Worm (Caenorhabditis elegans) whole organism, L1 larva: ENCODE data around the gene zif-1.

Experiments
- Y116A8C.19 ChIP-seq: sonication (generic microtip); optimal IDR thresholded peaks from 2 replicates; lab custom pipeline; 2016; ENCODE audit warnings: missing compliant biosample characterization, missing genetic modification characterization, borderline replicate concordance
- alr-1 ChIP-seq: fragments of 200-800 bp; sonication (Bioruptor generic); optimal IDR thresholded peaks from 2 replicates; lab custom pipeline; 2018; ENCODE audit warnings: borderline replicate concordance, mild to moderate bottlenecking, missing genetic modification characterization, missing compliant biosample characterization
- blmp-1 ChIP-seq: fragments of 150-350 bp; optimal IDR thresholded peaks from 2 replicates; lab custom pipeline; 2014; ENCODE audit warnings: missing biosample characterization, missing genetic modification characterization
- ceh-8 ChIP-seq: fragments of 200-800 bp; sonication (Bioruptor generic); optimal IDR thresholded peaks from 2 replicates; lab custom pipeline; 2018; ENCODE audit warnings: mild to moderate bottlenecking, missing genetic modification characterization, moderate library complexity, missing compliant biosample characterization
- ceh-82 ChIP-seq, 3 experiments: fragments of 150-350 bp in 1 of 3; sonication (generic microtip) in 2 of 3; optimal IDR thresholded peaks; 2 replicates each; lab custom pipeline; 2014 to 2017; ENCODE audit warnings: missing biosample characterization in 3 of 3, missing genetic modification characterization in 3 of 3
- ceh-88 ChIP-seq: fragments of 200-800 bp; sonication (Bioruptor generic); IDR thresholded peaks from 2 replicates; pipeline ENCODE4 v1.3.6; 2022; ENCODE audit warnings: missing genetic modification characterization, missing compliant biosample characterization
- ceh-90 ChIP-seq: sonication (generic microtip); optimal IDR thresholded peaks from 2 replicates; lab custom pipeline; 2016; ENCODE audit warnings: missing genetic modification characterization, missing compliant biosample characterization
- ces-1 ChIP-seq: fragments of 150-350 bp; optimal IDR thresholded peaks from 2 replicates; lab custom pipeline; 2014; ENCODE audit warnings: missing biosample characterization, missing genetic modification reagents, missing genetic modification characterization
- dpl-1 ChIP-seq, 3 experiments: fragments of 150-350 bp in 2 of 3; sonication (generic microtip) in 1 of 3; optimal IDR thresholded peaks; 2 replicates each; lab custom pipeline; 2014 to 2017; ENCODE audit warnings: missing biosample characterization in 3 of 3, missing genetic modification characterization in 3 of 3, missing genetic modification reagents in 3 of 3
- dsc-1 ChIP-seq: sonication (generic microtip); optimal IDR thresholded peaks from 2 replicates; lab custom pipeline; 2016; ENCODE audit warnings: mild to moderate bottlenecking, missing genetic modification characterization, missing compliant biosample characterization
- efl-1 ChIP-seq, 4 experiments: fragments of 150-350 bp; optimal IDR thresholded peaks in 3 of 4; peaks in 1 of 4; 1 replicate in 1 of 4; 2 replicates in 3 of 4; lab custom pipeline; 2014; ENCODE audit warnings: missing biosample characterization in 2 of 4, missing genetic modification characterization in 2 of 4, missing genetic modification reagents in 2 of 4
- elt-3 ChIP-seq, 6 experiments: fragments of 150-350 bp in 1 of 6; sonication (generic microtip); optimal IDR thresholded peaks; 2 replicates each; lab custom pipeline; 2017 to 2018; ENCODE audit warnings: missing biosample characterization in 6 of 6, missing genetic modification characterization in 6 of 6, inconsistent platforms in 1 of 6
- fkh-10 ChIP-seq: sonication (generic microtip); optimal IDR thresholded peaks from 2 replicates; lab custom pipeline; 2017; ENCODE audit warnings: missing biosample characterization, missing genetic modification reagents, missing genetic modification characterization
- fkh-8 ChIP-seq: sonication (generic microtip); optimal IDR thresholded peaks from 2 replicates; lab custom pipeline; 2016; ENCODE audit warnings: mild to moderate bottlenecking, missing genetic modification characterization, missing compliant biosample characterization
- fos-1 ChIP-seq: fragments of 150-350 bp; optimal IDR thresholded peaks from 2 replicates; lab custom pipeline; 2014; ENCODE audit warnings: missing biosample characterization, missing genetic modification characterization
- grh-1 ChIP-seq: fragments of 200-800 bp; sonication (Bioruptor generic); IDR thresholded peaks from 2 replicates; pipeline ENCODE4 v1.3.6; 2022; ENCODE audit warnings: missing genetic modification reagents, missing genetic modification characterization, missing compliant biosample characterization
- hlh-4 ChIP-seq: sonication (generic microtip); optimal IDR thresholded peaks from 2 replicates; lab custom pipeline; 2016; ENCODE audit warnings: mild to moderate bottlenecking, missing genetic modification characterization, missing compliant biosample characterization
- isw-1 ChIP-seq: fragments of 200-800 bp; sonication (Bioruptor generic); IDR thresholded peaks from 2 replicates; pipeline ENCODE4 v1.3.6; 2022; ENCODE audit warnings: missing genetic modification characterization, missing compliant biosample characterization
- lin-14 ChIP-seq: fragments of 200-800 bp; sonication (Bioruptor generic); optimal IDR thresholded peaks from 2 replicates; lab custom pipeline; 2018; ENCODE audit warnings: mild to moderate bottlenecking, missing genetic modification characterization, moderate library complexity, missing compliant biosample characterization
- lin-15B ChIP-seq: fragments of 150-350 bp; sonication (generic microtip); optimal IDR thresholded peaks from 3 replicates; lab custom pipeline; 2014; ENCODE audit warnings: missing biosample characterization, missing genetic modification characterization
- lsy-2 ChIP-seq, 2 experiments: fragments of 150-350 bp; optimal IDR thresholded peaks; 2 replicates each; lab custom pipeline; 2014; ENCODE audit warnings: missing biosample characterization in 2 of 2, missing genetic modification characterization in 2 of 2
- mep-1 ChIP-seq: fragments of 150-350 bp; optimal IDR thresholded peaks from 2 replicates; lab custom pipeline; 2014; ENCODE audit warnings: missing biosample characterization, missing genetic modification characterization
- nhr-11 ChIP-seq: fragments of 150-350 bp; optimal IDR thresholded peaks from 2 replicates; lab custom pipeline; 2014; ENCODE audit warnings: missing biosample characterization, missing genetic modification characterization
- nhr-12 ChIP-seq: sonication (generic microtip); optimal IDR thresholded peaks from 2 replicates; lab custom pipeline; 2017; ENCODE audit warnings: missing biosample characterization, missing genetic modification characterization
- nhr-71 ChIP-seq: sonication (generic microtip); optimal IDR thresholded peaks from 2 replicates; lab custom pipeline; 2016; ENCODE audit warnings: mild to moderate bottlenecking, missing genetic modification characterization, moderate library complexity, missing compliant biosample characterization
- nhr-76 ChIP-seq: sonication (generic microtip); optimal IDR thresholded peaks from 2 replicates; lab custom pipeline; 2017; ENCODE audit warnings: missing biosample characterization, missing genetic modification characterization
- nhr-84 ChIP-seq: sonication (generic microtip); optimal IDR thresholded peaks from 2 replicates; lab custom pipeline; 2017; ENCODE audit warnings: missing biosample characterization, missing genetic modification characterization
- nhr-90 ChIP-seq: sonication (generic microtip); optimal IDR thresholded peaks from 2 replicates; lab custom pipeline; 2016; ENCODE audit warnings: mild to moderate bottlenecking, missing genetic modification characterization, missing compliant biosample characterization; ENCODE audit not compliant: poor library complexity
- pqm-1 ChIP-seq: sonication (generic microtip); optimal IDR thresholded peaks from 3 replicates; lab custom pipeline; 2017; ENCODE audit warnings: missing biosample characterization, missing genetic modification characterization
- skn-1 ChIP-seq: fragments of 150-350 bp; optimal IDR thresholded peaks from 2 replicates; lab custom pipeline; 2014; ENCODE audit warnings: missing biosample characterization, missing genetic modification characterization
- snpc-4 ChIP-seq: fragments of 150-350 bp; optimal IDR thresholded peaks from 2 replicates; lab custom pipeline; 2014; ENCODE audit warnings: missing biosample characterization, missing genetic modification characterization
- sox-4 ChIP-seq: sonication (generic microtip); optimal IDR thresholded peaks from 2 replicates; lab custom pipeline; 2016; ENCODE audit warnings: missing genetic modification characterization, missing compliant biosample characterization
- tbx-2 ChIP-seq: sonication (generic microtip); optimal IDR thresholded peaks from 2 replicates; lab custom pipeline; 2016; ENCODE audit warnings: missing genetic modification characterization, missing compliant biosample characterization
- unc-130 ChIP-seq: fragments of 150-350 bp; optimal IDR thresholded peaks from 2 replicates; lab custom pipeline; 2017; ENCODE audit warnings: missing biosample characterization, missing genetic modification characterization, inconsistent platforms
- unc-30 ChIP-seq: sonication (generic microtip); optimal IDR thresholded peaks from 2 replicates; lab custom pipeline; 2017; ENCODE audit warnings: missing biosample characterization, missing genetic modification characterization
- unc-86 ChIP-seq: sonication (generic microtip); optimal IDR thresholded peaks from 2 replicates; lab custom pipeline; 2016; ENCODE audit warnings: missing genetic modification characterization, missing compliant biosample characterization
- vab-15 ChIP-seq: sonication (generic microtip); optimal IDR thresholded peaks from 2 replicates; lab custom pipeline; 2017; ENCODE audit warnings: missing genotype, mild to moderate bottlenecking, missing genetic modification characterization, missing compliant biosample characterization
- zip-4 ChIP-seq: fragments of 200-800 bp; sonication (Bioruptor generic); optimal IDR thresholded peaks from 2 replicates; lab custom pipeline; 2018; ENCODE audit warnings: mild to moderate bottlenecking, missing genetic modification characterization, moderate library complexity, missing compliant biosample characterization
- ztf-11 ChIP-seq, 2 experiments: sonication (generic microtip); optimal IDR thresholded peaks; 2 replicates each; lab custom pipeline; 2016 to 2017; ENCODE audit warnings: missing genetic modification characterization in 2 of 2, missing biosample characterization in 1 of 2, missing compliant biosample characterization in 1 of 2
- ztf-4 ChIP-seq: fragments of 150-350 bp; optimal IDR thresholded peaks from 2 replicates; lab custom pipeline; 2014; ENCODE audit warnings: missing biosample characterization, missing genetic modification characterization

The zif-1 gene

ce11 chrIII:8971255-8972020 is 31.1 kb upstream of the zif-1 start, which contains the start of the genes eif-3.D and R08D7.4 (continued):
- TF ChIP-seq nhr-90 (tag; lab: Kevin White, UChicago) (peak; percentile 57), unc-30 (tag; lab: Kevin White, UChicago) (no peak), nhr-76 (tag; lab: Kevin White, UChicago) (no peak), ceh-8 (GFP tag; lab: Kevin White, UChicago) (no peak), hlh-4 (tag; lab: Kevin White, UChicago) (no peak), unc-130 (tag; lab: Kevin White, UChicago) (peak; percentile 61), vab-15 (no peak), mep-1 (tag; lab: Kevin White, UChicago) (peak; percentile 85), ceh-90 (tag; lab: Kevin White, UChicago) (peak; percentile 39), fos-1 (tag; lab: Kevin White, UChicago) (no peak), ces-1 (GFP tag; lab: Kevin White, UChicago) (no peak), dpl-1 (GFP tag; optimal IDR thresholded peaks at IDR 0.05; lab: Kevin White, UChicago) (peak; percentile 63 to 77 (median 76)), ztf-11 (tag; optimal IDR thresholded peaks at IDR 0.05; lab: Kevin White, UChicago) (peak in 1 of 2 experiments; percentile 46), lsy-2 (tag; optimal IDR thresholded peaks at IDR 0.05; lab: Kevin White, UChicago) (peak; percentile 77 to 86), Y116A8C.19 (no peak), ceh-88 (no peak)

ce11 chrIII:8973163-8973562 is 29.4 kb upstream of the zif-1 start:
- peak; percentile 56 for TF ChIP-seq lin-14
- TF ChIP-seq lin-15B = no peak
- peak; percentile 24 for TF ChIP-seq fkh-10 (GFP tag; lab: Kevin White, UChicago)
- TF ChIP-seq snpc-4 (tag; lab: Kevin White, UChicago) = no peak
- no peak for TF ChIP-seq unc-130 (tag; lab: Kevin White, UChicago)
- TF ChIP-seq nhr-12 (tag; lab: Kevin White, UChicago) = no peak
- TF ChIP-seq elt-3 (tag; optimal IDR thresholded peaks at IDR 0.05; lab: Kevin White, UChicago) = no peak
- TF ChIP-seq pqm-1 (tag; lab: Kevin White, UChicago) = no peak
- TF ChIP-seq fos-1 (tag; lab: Kevin White, UChicago) = no peak
- no peak for TF ChIP-seq efl-1 (optimal IDR thresholded peaks at IDR 0.05; lab: Kevin White, UChicago)
- TF ChIP-seq efl-1 (GFP tag; optimal IDR thresholded peaks at IDR 0.05 in 1 of 2; lab: Kevin White, UChicago) = peak in 1 of 2 experiments; percentile 55

- TF ChIP-seq nhr-84 (no peak), grh-1 (GFP tag; lab: Robert Waterston, UW) (no peak), ztf-11 (tag; optimal IDR thresholded peaks at IDR 0.05; lab: Kevin White, UChicago) (no peak), tbx-2 (tag; lab: Kevin White, UChicago) (no peak), alr-1 (tag; lab: Kevin White, UChicago) (no peak)
These were observed 28.8 kb upstream of the zif-1 start, which contains the start of gene R08D7.5 for ce11 chrIII:8973826-8974225. R08D7.5 (plus strand) TSS chrIII:8974126.

ce11 chrIII:8974835-8975234 is 27.7 kb upstream of the zif-1 start:
- TF ChIP-seq pqm-1 (tag; lab: Kevin White, UChicago) = no peak
- TF ChIP-seq nhr-71 (tag; lab: Kevin White, UChicago) = peak; percentile 19
- TF ChIP-seq vab-15 = no peak
- TF ChIP-seq blmp-1 = peak; percentile 28

ce11 chrIII:8978512-8979352 is 23.8 kb upstream of the zif-1 start:
- TF ChIP-seq mep-1 (tag; lab: Kevin White, UChicago) = peak; percentile 13
- no peak for TF ChIP-seq ztf-4
- no peak for TF ChIP-seq zip-4
- peak; percentile 61 for TF ChIP-seq nhr-71 (tag; lab: Kevin White, UChicago)
- TF ChIP-seq fkh-8 (tag; lab: Kevin White, UChicago) = peak; percentile 53
- peak; percentile 47 for TF ChIP-seq lin-14
- TF ChIP-seq unc-86 = peak; percentile 16
- TF ChIP-seq nhr-90 (tag; lab: Kevin White, UChicago) = peak; percentile 20
- TF ChIP-seq nhr-11 (tag; lab: Kevin White, UChicago) = no peak
- TF ChIP-seq dsc-1 (tag; lab: Kevin White, UChicago) = peak; percentile 25
- no peak for TF ChIP-seq efl-1 (optimal IDR thresholded peaks at IDR 0.05; lab: Kevin White, UChicago)
- peak in 1 of 2 experiments; percentile 75 for TF ChIP-seq efl-1 (GFP tag; optimal IDR thresholded peaks at IDR 0.05 in 1 of 2; lab: Kevin White, UChicago)
- TF ChIP-seq blmp-1 = peak; percentile 17
- peak; percentile 18 for TF ChIP-seq skn-1
- no peak for TF ChIP-seq dpl-1 (GFP tag; optimal IDR thresholded peaks at IDR 0.05; lab: Kevin White, UChicago)
- TF ChIP-seq ceh-82 (tag; optimal IDR thresholded peaks at IDR 0.05; lab: Kevin White, UChicago) = no peak
- no peak for TF ChIP-seq isw-1
- no peak for TF ChIP-seq sox-4 (tag; lab: Kevin White, UChicago)
